Fruit fly (Drosophila melanogaster) S2 (cell line): Measurements from ENCODE around the gene Ogg1.
A peak's percentile ranks its signal among the peaks of the same experiment; 100 is the strongest.

ENCODE experiments used
- CG8478 ChIP-seq: fragments of >200 bp; optimal IDR thresholded peaks from 2 replicates; lab custom pipeline; 2018
- CTCF ChIP-seq, 2 experiments: fragments of >200 bp; optimal IDR thresholded peaks; 2 replicates each; lab custom pipeline; 2018

- TF ChIP-seq CTCF (optimal IDR thresholded peaks at IDR 0.05; lab: Kevin White, UChicago) = peak in 1 of 2 experiments; percentile 44
- TF ChIP-seq CG8478 (lab: Kevin White, UChicago) = no peak
Observed at dm6 chrX:8721501-8721900, 31.4 kb downstream of the Ogg1 start.
